Fruit fly (Drosophila melanogaster) whole organism, wandering third instar larva: ENCODE data around the gene TM9SF4.

Experiments
- CG9705 ChIP-seq: fragments of 200-800 bp; sonication (Bioruptor generic); optimal IDR thresholded peaks from 2 replicates; lab custom pipeline; 2018; ENCODE audit warnings: missing biosample characterization, mild to moderate bottlenecking, missing genetic modification characterization
- Dfd ChIP-seq: fragments of >200 bp; optimal IDR thresholded peaks from 2 replicates; lab custom pipeline; 2017; ENCODE audit warnings: missing biosample characterization, missing genetic modification characterization
- GATAd ChIP-seq: sonication (Bioruptor generic); optimal IDR thresholded peaks from 2 replicates; lab custom pipeline; 2016; ENCODE audit warnings: missing biosample characterization, missing genetic modification characterization
- HLH106 ChIP-seq: fragments of 200-800 bp; optimal IDR thresholded peaks from 3 replicates; lab custom pipeline; 2019; ENCODE audit warnings: missing biosample characterization, mild to moderate bottlenecking, missing genetic modification characterization, moderate library complexity
- Hr78 ChIP-seq: fragments of >200 bp; optimal IDR thresholded peaks from 2 replicates; lab custom pipeline; 2017; ENCODE audit warnings: missing biosample characterization, missing genetic modification characterization
- Hr83 ChIP-seq: fragments of 200-300 bp; sonication (Bioruptor generic); optimal IDR thresholded peaks from 2 replicates; lab custom pipeline; 2016; ENCODE audit warnings: missing biosample characterization, mild to moderate bottlenecking, missing genetic modification characterization, moderate library complexity; ENCODE audit not compliant: poor library complexity, severe bottlenecking
- Jra ChIP-seq: sonication (Bioruptor generic); optimal IDR thresholded peaks from 2 replicates; lab custom pipeline; 2016; ENCODE audit warnings: missing biosample characterization, missing genetic modification characterization
- br ChIP-seq: fragments of 200-800 bp; sonication (Bioruptor generic); optimal IDR thresholded peaks from 2 replicates; lab custom pipeline; 2016; ENCODE audit warnings: missing biosample characterization, missing genetic modification characterization
- dmrt93B ChIP-seq: fragments of 200-800 bp; sonication (Bioruptor generic); optimal IDR thresholded peaks from 2 replicates; lab custom pipeline; 2018; ENCODE audit warnings: missing biosample characterization, mild to moderate bottlenecking, missing genetic modification characterization
- pan ChIP-seq: fragments of >200 bp; optimal IDR thresholded peaks from 2 replicates; lab custom pipeline; 2017
- usp ChIP-seq: fragments of >200 bp; optimal IDR thresholded peaks from 2 replicates; lab custom pipeline; 2017; ENCODE audit warnings: missing biosample characterization, missing genetic modification characterization

DNA sequence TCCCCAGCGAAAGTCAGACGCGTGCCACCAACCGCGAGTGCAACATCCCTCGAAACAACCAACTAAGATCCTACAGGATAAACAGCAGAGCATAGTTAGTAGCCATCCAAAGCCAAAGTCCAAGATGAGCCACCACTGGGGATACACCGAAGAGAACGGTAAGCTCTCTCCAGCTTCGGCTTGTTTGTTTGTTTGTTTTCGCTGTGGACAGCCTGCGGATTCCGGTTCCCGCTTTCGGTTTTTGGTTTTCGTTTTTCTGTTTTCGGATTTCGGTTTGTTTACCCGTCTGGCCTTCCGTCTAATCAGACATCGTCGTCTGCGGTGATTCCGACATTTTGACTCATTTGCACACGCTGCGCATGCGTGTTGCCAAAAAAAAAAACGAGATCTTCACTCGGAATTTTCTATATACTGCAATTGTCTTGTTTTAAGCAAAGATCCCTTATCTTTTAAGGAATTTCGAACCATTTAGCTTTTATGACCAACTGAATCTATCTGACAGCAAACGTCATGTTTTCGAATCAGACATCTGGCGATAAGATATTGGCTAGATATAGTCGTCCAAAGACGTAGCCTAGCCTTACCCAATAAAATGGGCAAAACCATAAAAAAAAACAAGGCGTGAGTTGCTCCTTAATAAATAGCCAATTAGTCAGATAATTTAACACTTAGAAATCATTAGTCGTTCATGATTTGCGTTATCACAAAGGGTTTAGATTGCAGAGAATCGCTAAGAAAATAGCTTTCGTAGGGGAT is 57.2 kb downstream of the TM9SF4 start:
- no peak for TF ChIP-seq pan (lab: Kevin White, UChicago)
- no peak for TF ChIP-seq dmrt93B (GFP tag; lab: Kevin White, UChicago)
- no peak for TF ChIP-seq Hr83 (GFP tag; lab: Kevin White, UChicago)
- no peak for TF ChIP-seq Hr78 (GFP tag; lab: Kevin White, UChicago)
- TF ChIP-seq Dfd (GFP tag; lab: Kevin White, UChicago), result no peak
- TF ChIP-seq GATAd, result no peak
- TF ChIP-seq usp (GFP tag; lab: Kevin White, UChicago), result no peak
- TF ChIP-seq Jra, result no peak
- TF ChIP-seq CG9705 (GFP tag; lab: Kevin White, UChicago), result no peak
- no peak for TF ChIP-seq HLH106 (tag; lab: Kevin White, UChicago)
- peak; percentile 44 for TF ChIP-seq br (GFP tag; lab: Kevin White, UChicago)
